Worm (Caenorhabditis elegans): ENCODE data around the gene M04B2.4.

The M04B2.4 gene

DNA sequence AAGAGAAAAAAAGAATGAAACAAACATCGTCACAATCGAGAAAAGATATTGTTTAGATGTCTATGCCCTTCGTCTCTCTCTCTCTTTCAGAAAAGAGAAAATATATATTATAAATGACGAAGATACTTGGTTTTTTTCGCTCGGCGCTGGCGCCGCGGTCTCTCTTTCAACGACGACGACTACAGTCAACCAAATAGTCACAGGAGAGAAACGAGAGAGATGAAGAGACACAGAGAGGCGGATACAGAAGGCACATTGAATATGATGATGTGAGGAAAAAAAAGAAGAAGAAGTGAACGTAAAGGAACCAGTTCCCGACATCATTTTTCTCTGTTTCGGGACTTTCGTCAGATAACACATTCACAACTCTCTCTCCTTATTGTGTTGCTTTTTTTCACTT, 29.4 kb downstream of the M04B2.4 start (continued):
- TF ChIP-seq nhr-76 (tag; optimal IDR thresholded peaks at IDR 0.05), result peak; percentile 19
- no peak for TF ChIP-seq nhr-11 (tag; optimal IDR thresholded peaks at IDR 0.05)
- peak; percentile 45 for TF ChIP-seq hlh-30 (tag; optimal IDR thresholded peaks at IDR 0.05; ENCODE audit: insufficient read depth)
- no peak for TF ChIP-seq skn-1 (tag; optimal IDR thresholded peaks at IDR 0.05)
- TF ChIP-seq zfp-3 (GFP tag; conservative IDR thresholded peaks at IDR 0.05), result no peak

DNA sequence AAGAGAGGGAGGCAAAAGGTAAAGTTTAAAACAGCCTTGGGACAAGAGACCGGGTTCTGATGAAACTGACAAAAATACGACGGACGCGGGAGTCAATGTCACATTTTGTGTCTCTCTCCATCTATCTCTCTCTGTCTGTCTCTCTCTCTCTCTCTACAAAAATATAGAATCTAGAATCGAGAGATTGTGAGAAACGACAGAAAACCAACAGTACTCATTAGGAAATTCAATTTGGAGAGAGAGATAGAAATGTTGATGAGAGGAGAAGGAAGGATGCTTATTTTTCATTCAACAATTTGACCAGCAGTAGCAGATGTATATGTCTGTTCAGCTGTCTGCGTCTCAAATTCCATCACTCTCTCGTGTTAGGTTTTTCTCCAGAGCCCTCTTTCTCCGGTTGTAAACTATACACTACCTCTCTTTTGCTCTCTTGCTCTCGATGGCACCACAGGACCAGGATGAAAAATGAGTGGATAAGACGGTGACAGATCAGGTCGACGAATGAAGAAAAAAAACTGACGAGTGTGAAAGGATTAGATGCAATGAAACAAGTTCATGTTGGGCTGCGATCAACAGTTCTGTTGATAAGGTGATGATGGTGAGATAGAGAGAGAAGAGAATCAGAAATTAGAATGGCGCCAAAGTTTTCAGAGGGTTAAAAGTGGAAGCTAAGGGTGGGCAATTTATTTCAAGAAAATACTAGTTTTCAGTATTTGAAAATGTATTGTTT, 31.1 kb downstream of the M04B2.4 start:
- TF ChIP-seq nhr-11 (tag; optimal IDR thresholded peaks at IDR 0.05) (peak; percentile 51), T26A8.4 (GFP tag; IDR thresholded peaks at IDR 0.05) (no peak), Y48G9A.11 (GFP tag; IDR thresholded peaks at IDR 0.05) (no peak), dmd-8 (GFP tag; IDR thresholded peaks at IDR 0.05) (no peak), nhr-42 (GFP tag; IDR thresholded peaks at IDR 0.05) (no peak), lin-1 (GFP tag; IDR thresholded peaks at IDR 0.05) (0 out of 2 replicates have a peak, but pooled peaks have one; percentile 24), unc-62 (GFP tag; optimal IDR thresholded peaks at IDR 0.05 in 1 of 2) (peak in 1 of 2 experiments; percentile 95), unc-62 (tag; optimal IDR thresholded peaks at IDR 0.05) (no peak), nhr-77 (tag; optimal IDR thresholded peaks at IDR 0.05) (no peak), ztf-11 (tag; optimal IDR thresholded peaks at IDR 0.05) (no peak), ceh-62 (tag; optimal IDR thresholded peaks at IDR 0.05) (no peak), spr-3 (GFP tag; optimal IDR thresholded peaks at IDR 0.05) (no peak), jun-1 (tag; optimal IDR thresholded peaks at IDR 0.05) (no peak), daf-12 (tag; optimal IDR thresholded peaks at IDR 0.05) (no peak), mxl-3 (GFP tag; optimal IDR thresholded peaks at IDR 0.05) (peak; percentile 52), tra-1 (GFP tag; IDR thresholded peaks at IDR 0.05) (no peak), egl-43 (GFP tag; IDR thresholded peaks at IDR 0.05) (no peak), lim-7 (GFP tag; IDR thresholded peaks at IDR 0.05) (no peak), lin-15B (tag; optimal IDR thresholded peaks at IDR 0.05) (no peak), unc-39 (tag; optimal IDR thresholded peaks at IDR 0.05) (no peak), zip-11 (GFP tag; IDR thresholded peaks at IDR 0.05) (no peak), unc-130 (GFP tag; optimal IDR thresholded peaks at IDR 0.05) (no peak), snpc-1.2 (GFP tag; IDR thresholded peaks at IDR 0.05) (no peak), nhr-102 (tag; optimal IDR thresholded peaks at IDR 0.05) (no peak), Y5F2A.4 (GFP tag; optimal IDR thresholded peaks at IDR 0.05) (no peak), mep-1 (tag; optimal IDR thresholded peaks at IDR 0.05) (peak; percentile 69), ceh-44 (GFP tag; IDR thresholded peaks at IDR 0.05) (no peak), R02D3.7 (tag; optimal IDR thresholded peaks at IDR 0.05) (no peak), nhr-41 (GFP tag; IDR thresholded peaks at IDR 0.05) (no peak), zag-1 (tag; optimal IDR thresholded peaks at IDR 0.05) (no peak), hlh-30 (tag; optimal IDR thresholded peaks at IDR 0.05; ENCODE audit: insufficient read depth) (peak; percentile 77), zip-2 (tag; optimal IDR thresholded peaks at IDR 0.05) (no peak), ztf-7 (tag; optimal IDR thresholded peaks at IDR 0.05) (no peak), daf-8 (GFP tag; IDR thresholded peaks at IDR 0.05) (no peak), tag-97 (GFP tag; IDR thresholded peaks at IDR 0.05) (no peak), snpc-4 (tag; optimal IDR thresholded peaks at IDR 0.05) (no peak), nhr-6 (tag; optimal IDR thresholded peaks at IDR 0.05) (no peak), hlh-11 (tag; optimal IDR thresholded peaks at IDR 0.05) (peak; percentile 49), lsy-2 (tag; optimal IDR thresholded peaks at IDR 0.05) (peak in 1 of 2 experiments; percentile 51), zfp-2 (tag; optimal IDR thresholded peaks at IDR 0.05) (no peak), ama-1 (optimal IDR thresholded peaks at IDR 0.05) (no peak), ZK337.2 (GFP tag; IDR thresholded peaks at IDR 0.05) (no peak), dve-1 (tag; optimal IDR thresholded peaks at IDR 0.05; ENCODE audit: insufficient read depth) (peak; percentile 33), ctbp-1 (GFP tag; IDR thresholded peaks at IDR 0.05) (no peak), hmg-1.1 (GFP tag; IDR thresholded peaks at IDR 0.05) (0 out of 2 replicates have a peak, but pooled peaks have one; percentile 18), ceh-28 (tag; optimal IDR thresholded peaks at IDR 0.05) (no peak), D1046.2 (GFP tag; IDR thresholded peaks at IDR 0.05) (no peak)

All from whole organism, L4 larva.